Worm (Caenorhabditis elegans) whole organism, young adult: Measurements from ENCODE around the gene C04E12.4.
A peak's percentile ranks its signal among the peaks of the same experiment; 100 is the strongest.

Experiments
- F37B4.10 ChIP-seq: fragments of 200-800 bp; sonication (Bioruptor generic); IDR thresholded peaks from 2 replicates; pipeline ENCODE4 v1.3.6; 2022; ENCODE audit warnings: missing genetic modification characterization, missing compliant biosample characterization
- F39B2.1 ChIP-seq: fragments of 200-800 bp; sonication (Bioruptor generic); IDR thresholded peaks from 2 replicates; pipeline ENCODE4 v1.3.6; 2022; ENCODE audit warnings: missing genetic modification reagents, missing genetic modification characterization, missing compliant biosample characterization
- F49E8.2 ChIP-seq: sonication (generic microtip); optimal IDR thresholded peaks from 3 replicates; lab custom pipeline; 2017; ENCODE audit warnings: missing genetic modification characterization, mild to moderate bottlenecking, missing compliant biosample characterization, antibody characterized with exemption, moderate library complexity; ENCODE audit not compliant: insufficient read depth
- Y53F4B.3 ChIP-seq: fragments of 200-800 bp; sonication (Bioruptor generic); IDR thresholded peaks from 2 replicates; pipeline ENCODE4 v1.3.6; 2022; ENCODE audit warnings: missing genetic modification reagents, missing genetic modification characterization, missing compliant biosample characterization
- Y95B8A.8 ChIP-seq: fragments of 200-800 bp; sonication (Bioruptor generic); IDR thresholded peaks from 2 replicates; pipeline ENCODE4 v1.3.6; 2022; ENCODE audit warnings: missing genetic modification reagents, missing genetic modification characterization, missing compliant biosample characterization
- bed-1 ChIP-seq: fragments of 200-800 bp; sonication (Bioruptor generic); IDR thresholded peaks from 2 replicates; pipeline ENCODE4 v1.3.6; 2022; ENCODE audit warnings: missing genetic modification reagents, missing genetic modification characterization, missing compliant biosample characterization
- cebp-1 ChIP-seq, 2 experiments: fragments of 200-800 bp in 1 of 2; sonication (Bioruptor generic) in 1 of 2; sonication (generic microtip) in 1 of 2; IDR thresholded peaks in 1 of 2; optimal IDR thresholded peaks in 1 of 2; 2 replicates each; pipeline versions ENCODE4 v1.3.6 to Lab custom; 2017 to 2022; ENCODE audit warnings: missing compliant biosample characterization in 2 of 2, missing genetic modification characterization in 2 of 2, mild to moderate bottlenecking in 1 of 2, missing genetic modification reagents in 1 of 2, moderate library complexity in 1 of 2
- dox-1 ChIP-seq: fragments of 200-800 bp; sonication (Bioruptor generic); IDR thresholded peaks from 2 replicates; pipeline ENCODE4 v1.3.6; 2022; ENCODE audit warnings: missing genetic modification reagents, missing genetic modification characterization, missing compliant biosample characterization
- dpff-1 ChIP-seq: sonication (generic microtip); optimal IDR thresholded peaks from 2 replicates; lab custom pipeline; 2017; ENCODE audit warnings: mild to moderate bottlenecking, missing genetic modification characterization, missing compliant biosample characterization
- dpl-1 ChIP-seq: fragments of 150-350 bp; optimal IDR thresholded peaks from 2 replicates; lab custom pipeline; 2014; ENCODE audit warnings: missing biosample characterization, missing genetic modification reagents, missing genetic modification characterization
- egrh-3 ChIP-seq: fragments of 200-800 bp; sonication (Bioruptor generic); IDR thresholded peaks from 2 replicates; pipeline ENCODE4 v1.3.6; 2022; ENCODE audit warnings: missing genetic modification reagents, missing genetic modification characterization, missing compliant biosample characterization
- fkh-3 ChIP-seq: sonication (generic microtip); optimal IDR thresholded peaks from 2 replicates; lab custom pipeline; 2016; ENCODE audit warnings: mild to moderate bottlenecking, missing genetic modification characterization, missing compliant biosample characterization
- him-1 ChIP-seq: sonication (generic microtip); optimal IDR thresholded peaks from 2 replicates; lab custom pipeline; 2016; ENCODE audit warnings: missing genotype, missing genetic modification reagents, missing genetic modification characterization, missing compliant biosample characterization
- hmg-1.2 ChIP-seq: fragments of 200-800 bp; sonication (Bioruptor generic); IDR thresholded peaks from 2 replicates; pipeline ENCODE4 v1.3.6; 2022; ENCODE audit warnings: missing genetic modification reagents, missing genetic modification characterization, missing compliant biosample characterization
- hmg-20 ChIP-seq: fragments of 200-800 bp; sonication (Bioruptor generic); IDR thresholded peaks from 2 replicates; pipeline ENCODE4 v1.3.6; 2022; ENCODE audit warnings: missing genetic modification reagents, missing genetic modification characterization, missing compliant biosample characterization
- hsf-1 ChIP-seq: fragments of 200-800 bp; sonication (Bioruptor generic); IDR thresholded peaks from 2 replicates; pipeline ENCODE4 v1.3.6; 2022; ENCODE audit warnings: missing genetic modification reagents, missing genetic modification characterization, missing compliant biosample characterization
- lag-1 ChIP-seq: fragments of 200-800 bp; sonication (Bioruptor generic); IDR thresholded peaks from 2 replicates; pipeline ENCODE4 v1.3.6; 2022; ENCODE audit warnings: missing genetic modification reagents, missing genetic modification characterization, missing compliant biosample characterization
- madf-8 ChIP-seq: fragments of 200-800 bp; sonication (Bioruptor generic); conservative IDR thresholded peaks from 2 replicates; pipeline ENCODE4 v1.3.6; 2022; ENCODE audit warnings: missing genetic modification reagents, missing genetic modification characterization, missing compliant biosample characterization
- mcd-1 ChIP-seq: fragments of 200-800 bp; sonication (Bioruptor generic); IDR thresholded peaks from 2 replicates; pipeline ENCODE4 v1.3.6; 2022; ENCODE audit warnings: missing genetic modification reagents, missing genetic modification characterization, missing compliant biosample characterization
- mel-28 ChIP-seq: sonication (generic microtip); optimal IDR thresholded peaks from 2 replicates; lab custom pipeline; 2016; ENCODE audit warnings: borderline replicate concordance, mild to moderate bottlenecking, missing genetic modification characterization, missing compliant biosample characterization
- nhr-80 ChIP-seq: sonication (generic microtip); optimal IDR thresholded peaks from 2 replicates; lab custom pipeline; 2016; ENCODE audit warnings: missing genetic modification characterization, missing compliant biosample characterization
- nhr-90 ChIP-seq: sonication (generic microtip); optimal IDR thresholded peaks from 2 replicates; lab custom pipeline; 2016; ENCODE audit warnings: missing genotype, mild to moderate bottlenecking, missing genetic modification characterization, missing compliant biosample characterization
- rcor-1 ChIP-seq: fragments of 200-800 bp; sonication (Bioruptor generic); IDR thresholded peaks from 2 replicates; pipeline ENCODE4 v1.3.6; 2022; ENCODE audit warnings: missing genetic modification reagents, missing genetic modification characterization, missing compliant biosample characterization
- rec-8 ChIP-seq, 2 experiments: sonication (generic microtip); optimal IDR thresholded peaks; 2 replicates each; lab custom pipeline; 2016; ENCODE audit warnings: mild to moderate bottlenecking in 2 of 2, missing genetic modification characterization in 2 of 2, missing genetic modification reagents in 2 of 2, missing genotype in 2 of 2, missing biosample characterization in 1 of 2, missing compliant biosample characterization in 1 of 2, moderate library complexity in 1 of 2
- sdz-38 ChIP-seq: sonication (generic microtip); optimal IDR thresholded peaks from 2 replicates; lab custom pipeline; 2016; ENCODE audit warnings: missing genotype, missing genetic modification characterization, missing compliant biosample characterization
- snpc-1.1 ChIP-seq: sonication (generic microtip); optimal IDR thresholded peaks from 2 replicates; lab custom pipeline; 2017; ENCODE audit warnings: missing genetic modification characterization, mild to moderate bottlenecking, missing compliant biosample characterization, antibody characterized with exemption, moderate library complexity, missing genotype, missing genetic modification reagents; ENCODE audit not compliant: insufficient read depth
- snpc-4 ChIP-seq, 5 experiments: fragments of 150-350 bp in 1 of 5; sonication (generic microtip) in 4 of 5; optimal IDR thresholded peaks; 2 replicates each; lab custom pipeline; 2014 to 2018; ENCODE audit warnings: missing genetic modification characterization in 5 of 5, missing biosample characterization in 3 of 5, antibody characterized with exemption in 2 of 5, mild to moderate bottlenecking in 2 of 5, missing compliant biosample characterization in 2 of 5, missing genotype in 2 of 5, moderate library complexity in 2 of 5, missing genetic modification reagents in 1 of 5
- somi-1 ChIP-seq: fragments of 200-800 bp; sonication (Bioruptor generic); optimal IDR thresholded peaks from 2 replicates; lab custom pipeline; 2018; ENCODE audit warnings: mild to moderate bottlenecking, missing genetic modification characterization, missing compliant biosample characterization
- sptf-2 ChIP-seq: fragments of 200-800 bp; sonication (Bioruptor generic); optimal IDR thresholded peaks from 2 replicates; lab custom pipeline; 2018; ENCODE audit warnings: mild to moderate bottlenecking, missing genetic modification characterization, missing compliant biosample characterization
- tbx-9 ChIP-seq: sonication (generic microtip); optimal IDR thresholded peaks from 2 replicates; lab custom pipeline; 2016; ENCODE audit warnings: borderline replicate concordance, missing genetic modification characterization, inconsistent platforms, missing compliant biosample characterization
- tlf-1 ChIP-seq: fragments of 200-800 bp; sonication (Bioruptor generic); optimal IDR thresholded peaks from 2 replicates; lab custom pipeline; 2018; ENCODE audit warnings: mild to moderate bottlenecking, missing genetic modification characterization, missing compliant biosample characterization
- xnd-1 ChIP-seq: sonication (generic microtip); optimal IDR thresholded peaks from 2 replicates; lab custom pipeline; 2016; ENCODE audit warnings: missing genotype, missing genetic modification reagents, missing genetic modification characterization, missing compliant biosample characterization
- zim-3 ChIP-seq: sonication (generic microtip); optimal IDR thresholded peaks from 2 replicates; lab custom pipeline; 2017; ENCODE audit warnings: mild to moderate bottlenecking, missing genetic modification characterization, moderate library complexity, missing compliant biosample characterization
- ztf-22 ChIP-seq: fragments of 200-800 bp; sonication (Bioruptor generic); optimal IDR thresholded peaks from 2 replicates; lab custom pipeline; 2018; ENCODE audit warnings: mild to moderate bottlenecking, missing genetic modification characterization, moderate library complexity, missing compliant biosample characterization

C04E12.4 gene

DNA sequence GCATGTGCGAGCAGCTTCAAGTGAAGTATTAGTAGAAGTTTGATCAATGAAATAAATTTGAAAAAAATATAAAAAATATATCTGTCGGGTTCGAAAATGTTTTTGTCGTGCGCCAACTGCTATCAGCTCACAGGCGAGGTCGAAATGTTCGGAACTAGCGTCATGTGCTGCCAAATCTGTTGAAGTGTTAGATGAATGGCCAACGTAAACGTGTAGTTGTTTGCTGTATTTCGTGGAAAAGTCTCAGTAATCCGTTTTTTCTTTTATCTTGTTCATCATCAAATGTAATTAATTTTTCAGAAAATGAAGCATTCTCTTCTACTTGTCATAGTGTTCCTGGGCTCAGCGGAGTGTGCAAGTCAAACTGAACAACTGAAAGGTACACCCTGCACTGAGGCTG, 12.7 kb upstream of the C04E12.4 start, which contains the start of gene C17B7.15:
Gene C17B7.15, plus strand, starts transcription at position 301 of the 400 bp plus-strand sequence.
- no peak for TF ChIP-seq F37B4.10 (GFP tag; lab: Robert Waterston, UW)
- TF ChIP-seq cebp-1 (GFP tag; IDR thresholded peaks at IDR 0.05; lab: Robert Waterston, UW), result no peak
- no peak for TF ChIP-seq cebp-1 (tag; optimal IDR thresholded peaks at IDR 0.05; lab: Kevin White, UChicago)
- no peak for TF ChIP-seq madf-8 (GFP tag; lab: Robert Waterston, UW)

DNA sequence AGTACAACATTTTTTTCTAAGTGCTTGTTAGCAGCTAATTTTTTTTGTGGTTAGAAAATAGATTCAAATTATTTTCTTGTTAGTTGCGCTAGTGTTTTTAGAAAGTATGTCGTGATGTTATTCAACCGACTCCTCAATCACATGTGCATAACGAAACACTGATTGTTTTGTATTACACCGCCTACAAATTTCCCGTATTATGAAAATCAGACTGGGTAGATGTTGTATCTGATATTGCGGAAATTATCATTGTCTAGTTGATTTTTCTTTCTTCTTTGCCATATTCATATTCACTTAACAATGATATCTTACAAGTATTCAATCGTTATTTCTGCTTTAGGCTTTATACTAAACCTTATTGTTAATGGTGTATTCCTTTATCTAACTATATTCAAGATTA, 11.3 kb upstream of the C04E12.4 start, which contains the start of gene str-63:
Gene str-63, plus strand, starts transcription at position 301 of the 400 bp plus-strand sequence.
- TF ChIP-seq sdz-38 (tag; lab: Kevin White, UChicago) (no peak), snpc-4 (GFP tag; optimal IDR thresholded peaks at IDR 0.05; lab: Kevin White, UChicago) (no peak), snpc-4 (tag; optimal IDR thresholded peaks at IDR 0.05; lab: Kevin White, UChicago) (no peak), bed-1 (GFP tag; lab: Robert Waterston, UW) (no peak), hmg-20 (GFP tag; lab: Robert Waterston, UW) (no peak), him-1 (tag; lab: Kevin White, UChicago) (no peak), egrh-3 (no peak), dpff-1 (tag; lab: Kevin White, UChicago) (no peak), nhr-80 (tag; lab: Kevin White, UChicago) (no peak), lag-1 (GFP tag; lab: Robert Waterston, UW) (no peak)

- no peak for TF ChIP-seq rcor-1
- TF ChIP-seq sptf-2 (GFP tag; lab: Kevin White, UChicago), result no peak
- no peak for TF ChIP-seq Y53F4B.3
- no peak for TF ChIP-seq somi-1 (GFP tag; lab: Kevin White, UChicago)
- TF ChIP-seq rec-8 (tag; optimal IDR thresholded peaks at IDR 0.05; lab: Kevin White, UChicago), result no peak
- TF ChIP-seq mcd-1 (GFP tag; lab: Robert Waterston, UW), result no peak
- TF ChIP-seq zim-3 (tag; lab: Kevin White, UChicago), result no peak
- no peak for TF ChIP-seq mel-28 (tag; lab: Kevin White, UChicago)
- TF ChIP-seq egrh-3, result no peak
- no peak for TF ChIP-seq dpl-1 (GFP tag; lab: Kevin White, UChicago)
- no peak for TF ChIP-seq hsf-1
- no peak for TF ChIP-seq Y95B8A.8 (GFP tag; lab: Robert Waterston, UW)
- no peak for TF ChIP-seq tlf-1 (GFP tag; lab: Kevin White, UChicago)
- TF ChIP-seq snpc-1.1 (tag; lab: Kevin White, UChicago), result no peak
- no peak for TF ChIP-seq nhr-90 (tag; lab: Kevin White, UChicago)
- TF ChIP-seq, all 124 proteins: peak for 0
These were observed 9.7 kb upstream of the C04E12.4 start, which contains the start of gene C17B7.12 for ce11 chrV:3352925-3353324. Gene C17B7.12 (plus strand): TSS chrV:3353225.

DNA sequence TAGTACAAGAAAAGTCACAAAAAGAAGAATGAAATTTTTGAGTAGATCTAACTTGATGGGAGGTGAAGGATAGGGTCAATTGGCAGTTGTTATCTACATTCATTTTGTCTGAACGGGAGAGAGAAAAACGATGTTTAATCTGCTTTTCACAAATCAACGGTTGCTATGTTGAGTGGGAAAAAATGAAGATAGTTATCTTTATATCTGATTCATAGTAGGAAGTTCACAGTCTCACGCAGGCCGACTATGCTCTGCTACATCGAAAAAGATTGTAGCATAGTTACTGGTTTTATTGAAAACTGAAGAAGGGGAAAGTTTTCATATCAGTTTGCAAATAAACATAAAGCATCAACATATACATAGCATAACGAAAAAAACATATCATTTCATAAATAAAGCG, 7.0 kb upstream of the C04E12.4 start:
- no peak for TF ChIP-seq tbx-9 (tag; lab: Kevin White, UChicago)
- no peak for TF ChIP-seq fkh-3 (tag; lab: Kevin White, UChicago)
- TF ChIP-seq xnd-1 (tag; lab: Kevin White, UChicago), result no peak
- TF ChIP-seq F49E8.2 (tag; lab: Kevin White, UChicago), result no peak
- TF ChIP-seq mcd-1 (GFP tag; lab: Robert Waterston, UW), result no peak
- TF ChIP-seq, all 124 proteins: peak for 0

- TF ChIP-seq dox-1 (GFP tag; lab: Robert Waterston, UW), result no peak
- TF ChIP-seq F39B2.1 (GFP tag; lab: Robert Waterston, UW), result no peak
- peak; percentile 37; the same call in 1 of the 2 replicates for TF ChIP-seq hmg-1.2 (GFP tag; lab: Robert Waterston, UW)
- no peak for TF ChIP-seq ztf-22 (GFP tag; lab: Kevin White, UChicago)
These were observed 5.5 kb upstream of the C04E12.4 start, which contains the start of gene scrm-3 for ce11 chrV:3357106-3357505. Gene scrm-3 (minus strand): TSS chrV:3357206.
